Worm (Caenorhabditis elegans) whole organism, midembryonic: ENCODE results near the gene F46C3.6.

Experiments
- T22C8.4 ChIP-seq: fragments of 200-800 bp; sonication (Bioruptor generic); IDR thresholded peaks from 2 replicates; pipeline ENCODE4 v1.3.6; 2022; ENCODE audit warnings: missing genetic modification characterization, missing compliant biosample characterization
- cog-1 ChIP-seq: sonication (generic microtip); optimal IDR thresholded peaks from 2 replicates; lab custom pipeline; 2016; ENCODE audit warnings: missing genetic modification characterization, missing compliant biosample characterization
- flt-1 ChIP-seq: fragments of 200-800 bp; sonication (Bioruptor generic); IDR thresholded peaks from 2 replicates; pipeline ENCODE4 v1.3.6; 2022; ENCODE audit warnings: missing genetic modification characterization, missing compliant biosample characterization
- klf-2 ChIP-seq: fragments of 200-800 bp; sonication (Bioruptor generic); conservative IDR thresholded peaks from 2 replicates; pipeline ENCODE4 v1.3.6; 2022; ENCODE audit warnings: missing genetic modification reagents, missing genetic modification characterization, missing compliant biosample characterization
- med-1 ChIP-seq: sonication (generic microtip); optimal IDR thresholded peaks from 2 replicates; lab custom pipeline; 2017; ENCODE audit warnings: missing genetic modification characterization, mild to moderate bottlenecking, missing compliant biosample characterization, antibody characterized with exemption, missing genetic modification reagents; ENCODE audit not compliant: insufficient read depth
- ref-1 ChIP-seq: fragments of 200-800 bp; sonication (Bioruptor generic); conservative IDR thresholded peaks from 2 replicates; pipeline ENCODE4 v1.3.6; 2022; ENCODE audit warnings: missing genetic modification reagents, missing genetic modification characterization, missing compliant biosample characterization
- tab-1 ChIP-seq: fragments of 200-800 bp; sonication (Bioruptor generic); IDR thresholded peaks from 2 replicates; pipeline ENCODE4 v1.3.6; 2022; ENCODE audit warnings: missing genetic modification characterization, missing compliant biosample characterization
- ztf-23 ChIP-seq: fragments of 200-800 bp; sonication (Bioruptor generic); IDR thresholded peaks from 2 replicates; pipeline ENCODE4 v1.3.6; 2022; ENCODE audit warnings: missing genetic modification reagents, missing genetic modification characterization, missing compliant biosample characterization
- ztf-29 ChIP-seq: fragments of 200-800 bp; sonication (Bioruptor generic); IDR thresholded peaks from 2 replicates; pipeline ENCODE4 v1.3.6; 2022; ENCODE audit warnings: missing genetic modification reagents, missing genetic modification characterization, missing compliant biosample characterization

The F46C3.6 gene

ce11 chrX:11419988-11420387 lies at the start of gene F46C3.6:
Gene F46C3.6, minus strand, starts transcription at chrX:11420074.
- TF ChIP-seq T22C8.4 (GFP tag; lab: Robert Waterston, UW), result no peak
- no peak for TF ChIP-seq klf-2
- TF ChIP-seq ref-1, result no peak
- TF ChIP-seq ztf-29 (GFP tag; lab: Robert Waterston, UW), result no peak
- TF ChIP-seq med-1, result no peak
- TF ChIP-seq tab-1, result no peak
- no peak for TF ChIP-seq flt-1 (GFP tag; lab: Robert Waterston, UW)
- TF ChIP-seq ztf-23 (GFP tag; lab: Robert Waterston, UW), result no peak
- TF ChIP-seq cog-1 (tag; lab: Kevin White, UChicago), result no peak

DNA sequence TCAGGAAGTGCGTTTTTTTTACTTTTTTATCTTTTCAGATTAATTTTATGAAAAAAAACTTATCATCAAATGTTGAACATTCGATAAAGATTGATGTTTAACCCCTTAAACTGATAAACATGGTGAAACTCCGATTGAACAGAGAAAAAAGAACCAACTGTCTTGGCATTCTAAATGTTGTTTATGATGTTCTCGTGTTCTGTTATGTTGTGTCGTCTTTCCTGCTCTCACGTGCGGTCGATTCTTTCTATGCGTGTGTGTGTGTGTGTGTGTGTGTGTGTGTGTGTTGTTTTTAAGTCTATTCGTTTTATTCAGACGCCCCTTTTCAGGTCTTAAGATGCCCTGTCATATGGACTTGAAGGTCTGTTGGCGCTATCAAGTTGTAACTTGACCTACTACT lies 49.7 kb upstream of the F46C3.6 start:
- no peak for TF ChIP-seq T22C8.4 (GFP tag; lab: Robert Waterston, UW)
- no peak for TF ChIP-seq med-1
- TF ChIP-seq klf-2, result no peak
- no peak for TF ChIP-seq ref-1

ce11 chrX:11468814-11469213 lies 48.9 kb upstream of the F46C3.6 start:
- no peak for TF ChIP-seq cog-1 (tag; lab: Kevin White, UChicago)
- TF ChIP-seq ref-1, result no peak
- no peak for TF ChIP-seq ztf-23 (GFP tag; lab: Robert Waterston, UW)
- TF ChIP-seq med-1, result no peak
- TF ChIP-seq tab-1, result no peak
- TF ChIP-seq T22C8.4 (GFP tag; lab: Robert Waterston, UW), result no peak
- no peak for TF ChIP-seq flt-1 (GFP tag; lab: Robert Waterston, UW)
- no peak for TF ChIP-seq klf-2
- no peak for TF ChIP-seq ztf-29 (GFP tag; lab: Robert Waterston, UW)

ce11 chrX:11467320-11467732 lies 47.5 kb upstream of the F46C3.6 start:
- peak; percentile 53 for TF ChIP-seq cog-1 (tag; lab: Kevin White, UChicago)
- TF ChIP-seq ztf-29 (GFP tag; lab: Robert Waterston, UW), result no peak

ce11 chrX:11466444-11467319 lies 46.8 kb upstream of the F46C3.6 start:
- TF ChIP-seq ref-1, result no peak
- no peak for TF ChIP-seq klf-2
- TF ChIP-seq med-1, result no peak
- TF ChIP-seq flt-1 (GFP tag; lab: Robert Waterston, UW), result no peak
- TF ChIP-seq ztf-23 (GFP tag; lab: Robert Waterston, UW), result no peak
- no peak for TF ChIP-seq ztf-29 (GFP tag; lab: Robert Waterston, UW)
- TF ChIP-seq cog-1 (tag; lab: Kevin White, UChicago), result no peak
- no peak for TF ChIP-seq T22C8.4 (GFP tag; lab: Robert Waterston, UW)
- no peak for TF ChIP-seq tab-1

ce11 chrX:11465215-11465614 lies 45.3 kb upstream of the F46C3.6 start, which contains the start of gene lin-14:
Gene lin-14, plus strand, starts transcription at chrX:11465560.
- TF ChIP-seq ztf-29 (GFP tag; lab: Robert Waterston, UW), result no peak
- TF ChIP-seq T22C8.4 (GFP tag; lab: Robert Waterston, UW), result no peak
- no peak for TF ChIP-seq cog-1 (tag; lab: Kevin White, UChicago)
- TF ChIP-seq flt-1 (GFP tag; lab: Robert Waterston, UW), result no peak
- no peak for TF ChIP-seq med-1
- TF ChIP-seq ref-1, result no peak
- TF ChIP-seq klf-2, result no peak
- TF ChIP-seq tab-1, result no peak
- no peak for TF ChIP-seq ztf-23 (GFP tag; lab: Robert Waterston, UW)

DNA sequence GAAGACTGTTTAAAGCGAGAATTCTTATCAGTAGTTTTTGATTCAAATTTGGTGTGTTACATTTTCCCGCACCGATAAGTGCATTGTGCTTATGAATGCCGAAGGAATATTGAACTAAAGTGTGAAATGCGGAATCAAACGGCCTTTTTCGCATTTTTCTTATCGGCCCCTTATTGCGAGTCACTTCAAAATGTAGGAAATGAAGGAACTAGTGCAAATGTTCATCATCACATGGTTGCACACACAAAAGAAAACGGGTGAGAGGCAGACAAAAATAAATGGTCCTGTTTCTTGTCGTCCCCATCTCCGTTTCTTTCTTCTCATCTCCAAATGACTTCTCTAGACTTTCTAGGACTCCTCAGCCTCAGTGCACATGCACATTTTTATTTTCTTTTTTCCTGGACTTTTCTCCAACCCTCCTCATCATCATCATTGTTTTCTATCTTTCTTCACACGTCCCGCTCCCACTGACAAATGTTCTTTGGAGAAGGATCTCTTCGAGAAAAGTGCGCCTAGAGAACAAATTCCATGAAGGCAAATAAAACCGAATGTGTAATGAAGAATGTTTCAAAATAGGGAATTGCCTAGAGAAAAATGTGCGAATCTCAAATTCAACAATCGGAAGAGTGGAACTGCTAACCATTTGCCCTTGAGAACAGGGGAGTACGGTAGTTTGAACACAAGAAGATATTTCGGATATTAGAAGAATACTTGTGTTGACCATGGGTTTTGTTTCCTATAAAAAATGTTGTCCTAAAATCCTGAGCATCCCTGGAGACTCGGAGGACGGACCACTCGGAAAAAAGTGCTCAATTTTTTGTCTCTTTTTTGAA lies 44.6 kb upstream of the F46C3.6 start:
- TF ChIP-seq med-1 (no peak), klf-2 (no peak), ref-1 (no peak), tab-1 (no peak), T22C8.4 (GFP tag; lab: Robert Waterston, UW) (no peak), ztf-29 (GFP tag; lab: Robert Waterston, UW) (no peak), ztf-23 (GFP tag; lab: Robert Waterston, UW) (no peak), flt-1 (GFP tag; lab: Robert Waterston, UW) (no peak)

DNA sequence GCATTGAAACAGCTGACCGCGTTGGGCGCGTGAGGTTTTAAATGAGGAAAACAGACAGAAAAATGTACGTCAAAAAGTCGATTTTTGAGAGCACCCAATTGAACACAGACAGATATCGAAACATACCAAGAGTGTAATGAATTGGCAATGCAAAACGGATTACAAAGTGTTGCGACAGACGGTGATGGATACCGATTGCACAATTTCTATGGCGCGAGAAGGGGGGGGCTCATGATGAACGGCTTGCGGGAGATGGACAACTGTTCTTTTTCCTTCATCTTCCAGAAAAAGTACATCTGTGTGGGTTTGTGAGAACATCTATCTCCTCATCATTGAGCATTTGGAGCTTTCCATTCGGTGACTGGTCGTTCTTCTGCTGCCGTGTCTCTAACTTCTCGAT lies 43.7 kb upstream of the F46C3.6 start:
- TF ChIP-seq ztf-23 (GFP tag; lab: Robert Waterston, UW), result no peak

- TF ChIP-seq klf-2 (no peak), tab-1 (no peak), cog-1 (tag; lab: Kevin White, UChicago) (no peak), flt-1 (GFP tag; lab: Robert Waterston, UW) (no peak), ref-1 (no peak), ztf-29 (GFP tag; lab: Robert Waterston, UW) (no peak), T22C8.4 (GFP tag; lab: Robert Waterston, UW) (no peak), med-1 (no peak), ztf-23 (GFP tag; lab: Robert Waterston, UW) (no peak)
Measured at ce11 chrX:11463005-11463404, 43.1 kb upstream of the F46C3.6 start.

- TF ChIP-seq tab-1, result no peak
- TF ChIP-seq ztf-23 (GFP tag; lab: Robert Waterston, UW), result no peak
- no peak for TF ChIP-seq cog-1 (tag; lab: Kevin White, UChicago)
- TF ChIP-seq klf-2, result no peak
- no peak for TF ChIP-seq T22C8.4 (GFP tag; lab: Robert Waterston, UW)
- TF ChIP-seq med-1, result no peak
- TF ChIP-seq ztf-29 (GFP tag; lab: Robert Waterston, UW), result no peak
- no peak for TF ChIP-seq flt-1 (GFP tag; lab: Robert Waterston, UW)
- TF ChIP-seq ref-1, result no peak
Measured at ce11 chrX:11462112-11462511, 42.2 kb upstream of the F46C3.6 start.
